Fruit fly (Drosophila melanogaster): Measurements from ENCODE around the gene CG43739.
A peak's percentile ranks its signal among the peaks of the same experiment; 100 is the strongest.

The CG43739 gene

dm6 chr2L:20935338-20936060 is 16.8 kb upstream of the CG43739 start (continued):
- no peak for TF ChIP-seq CG2678 (tag; optimal IDR thresholded peaks at IDR 0.05)
- no peak for TF ChIP-seq CG14667 (GFP tag; IDR thresholded peaks at IDR 0.05)
- no peak for TF ChIP-seq CTCF (GFP tag; optimal IDR thresholded peaks at IDR 0.05)
- TF ChIP-seq zen2 (GFP tag; IDR thresholded peaks at IDR 0.05; ENCODE audit: partially characterized antibody) = no peak
- TF ChIP-seq dmrt99B (tag; optimal IDR thresholded peaks at IDR 0.05) = no peak
- TF ChIP-seq CG10543 (GFP tag; optimal IDR thresholded peaks at IDR 0.05) = no peak
- peak; percentile 16 for TF ChIP-seq CG4707 (GFP tag; optimal IDR thresholded peaks at IDR 0.05)
- 0 out of 3 replicates have a peak, but pooled peaks have one; percentile 33 for TF ChIP-seq z (GFP tag; IDR thresholded peaks at IDR 0.05)
- no peak for TF ChIP-seq chn (GFP tag; optimal IDR thresholded peaks at IDR 0.05)
- no peak for TF ChIP-seq CG8281 (tag; optimal IDR thresholded peaks at IDR 0.05)
- TF ChIP-seq CG17568 (GFP tag; optimal IDR thresholded peaks at IDR 0.05) = peak; percentile 52
- TF ChIP-seq Aef1 (GFP tag; IDR thresholded peaks at IDR 0.05) = no peak
- no peak for TF ChIP-seq CG13624 (GFP tag; optimal IDR thresholded peaks at IDR 0.05)
- no peak for TF ChIP-seq Camta (GFP tag; optimal IDR thresholded peaks at IDR 0.05)
- no peak for TF ChIP-seq gcm (GFP tag; optimal IDR thresholded peaks at IDR 0.05)
- peak; percentile 76 for TF ChIP-seq CG15696 (tag; optimal IDR thresholded peaks at IDR 0.05)
- TF ChIP-seq onecut (GFP tag; IDR thresholded peaks at IDR 0.05) = no peak
- no peak for TF ChIP-seq fd64A (GFP tag; optimal IDR thresholded peaks at IDR 0.05)
- TF ChIP-seq CG8359 (GFP tag; optimal IDR thresholded peaks at IDR 0.05; ENCODE audit: borderline replicate concordance) = no peak
- TF ChIP-seq chif (GFP tag; optimal IDR thresholded peaks at IDR 0.05) = no peak
- TF ChIP-seq CG10654 (GFP tag; optimal IDR thresholded peaks at IDR 0.05) = no peak
- TF ChIP-seq corto (GFP tag; optimal IDR thresholded peaks at IDR 0.05) = no peak
- TF ChIP-seq Hey (tag; optimal IDR thresholded peaks at IDR 0.05) = no peak
- TF ChIP-seq CG6272 (GFP tag; IDR thresholded peaks at IDR 0.05) = no peak
- TF ChIP-seq vnd (GFP tag; IDR thresholded peaks at IDR 0.05; ENCODE audit: partially characterized antibody) = no peak
- TF ChIP-seq schlank (tag; optimal IDR thresholded peaks at IDR 0.05) = peak; percentile 6
- no peak for TF ChIP-seq CG3838 (GFP tag; optimal IDR thresholded peaks at IDR 0.05)
- TF ChIP-seq CG6854 (GFP tag; optimal IDR thresholded peaks at IDR 0.05) = no peak
- TF ChIP-seq lab (GFP tag; optimal IDR thresholded peaks at IDR 0.05) = peak; percentile 24
- TF ChIP-seq CG15011 (GFP tag; optimal IDR thresholded peaks at IDR 0.05) = peak; percentile 3
- TF ChIP-seq CG12391 (tag; optimal IDR thresholded peaks at IDR 0.05) = no peak
- peak; percentile 24 for TF ChIP-seq CG2202 (tag; optimal IDR thresholded peaks at IDR 0.05)
- TF ChIP-seq CG7987 (GFP tag; optimal IDR thresholded peaks at IDR 0.05) = peak; percentile 32
- TF ChIP-seq CG12155 (GFP tag; optimal IDR thresholded peaks at IDR 0.05) = no peak
- TF ChIP-seq CG33213 (GFP tag; optimal IDR thresholded peaks at IDR 0.05) = peak; percentile 20
- no peak for TF ChIP-seq CG3726 (GFP tag; IDR thresholded peaks at IDR 0.05)
- TF ChIP-seq sens (GFP tag) = peak; percentile 8
- peak; percentile 28 for TF ChIP-seq wek (GFP tag; optimal IDR thresholded peaks at IDR 0.05)
- no peak for TF ChIP-seq Hr78 (GFP tag; optimal IDR thresholded peaks at IDR 0.05)
- TF ChIP-seq CG5953 (GFP tag; IDR thresholded peaks at IDR 0.05) = 0 out of 2 replicates have a peak, but pooled peaks have one; percentile 12
- no peak for TF ChIP-seq CG15073 (GFP tag; optimal IDR thresholded peaks at IDR 0.05)
- peak; percentile 12 for TF ChIP-seq salm (tag; optimal IDR thresholded peaks at IDR 0.05)
- TF ChIP-seq CG14014 (GFP tag; IDR thresholded peaks at IDR 0.05) = no peak
- TF ChIP-seq CG17829 (tag; optimal IDR thresholded peaks at IDR 0.05) = no peak
- TF ChIP-seq H15 (GFP tag; IDR thresholded peaks at IDR 0.05) = no peak
- no peak for TF ChIP-seq CG1647 (GFP tag; optimal IDR thresholded peaks at IDR 0.05)
- TF ChIP-seq tup (GFP tag; optimal IDR thresholded peaks at IDR 0.05) = no peak
- no peak for TF ChIP-seq hkb (optimal IDR thresholded peaks at IDR 0.05)
- TF ChIP-seq hkb (GFP tag; IDR thresholded peaks at IDR 0.05) = no peak
- TF ChIP-seq ac (GFP tag; optimal IDR thresholded peaks at IDR 0.05) = peak; percentile 65
